Worm (Caenorhabditis elegans): ENCODE data around the gene nhr-141.

ce11 chrV:7480949-7481348 is 36.5 kb downstream of the nhr-141 start, which contains the start of gene C18B10.6:
- TF ChIP-seq pag-3 (tag; optimal IDR thresholded peaks at IDR 0.05; ENCODE audit: borderline replicate concordance, insufficient read depth) (no peak), nhr-77 (tag; optimal IDR thresholded peaks at IDR 0.05) (no peak), zip-4 (GFP tag; optimal IDR thresholded peaks at IDR 0.05) (no peak), ceh-82 (tag; optimal IDR thresholded peaks at IDR 0.05) (no peak), ztf-11 (tag; optimal IDR thresholded peaks at IDR 0.05) (no peak), lin-15B (tag; optimal IDR thresholded peaks at IDR 0.05) (no peak), ama-1 (optimal IDR thresholded peaks at IDR 0.05) (no peak)

All from whole organism, L1 larva.